Fruit fly (Drosophila melanogaster): Measurements from ENCODE around the gene CG17192.

CG17192 gene

dm6 chr3R:26967587-26968312, 50.3 kb downstream of the CG17192 start (continued):
- no peak for TF ChIP-seq pita (GFP tag; optimal IDR thresholded peaks at IDR 0.05)
- no peak for TF ChIP-seq CG17568 (GFP tag; optimal IDR thresholded peaks at IDR 0.05)
- no peak for TF ChIP-seq CG4617 (GFP tag; optimal IDR thresholded peaks at IDR 0.05; ENCODE audit: borderline replicate concordance)
- no peak for TF ChIP-seq insv (GFP tag; optimal IDR thresholded peaks at IDR 0.05)
- no peak for TF ChIP-seq trh (GFP tag; optimal IDR thresholded peaks at IDR 0.05)
- no peak for TF ChIP-seq CG15696 (tag; optimal IDR thresholded peaks at IDR 0.05)
- no peak for TF ChIP-seq wek (GFP tag; optimal IDR thresholded peaks at IDR 0.05)
- TF ChIP-seq C15 (GFP tag; IDR thresholded peaks at IDR 0.05): no peak
- no peak for TF ChIP-seq CG3995 (GFP tag; optimal IDR thresholded peaks at IDR 0.05)
- no peak for TF ChIP-seq CG14965 (GFP tag; optimal IDR thresholded peaks at IDR 0.05; ENCODE audit: borderline replicate concordance)
- no peak for TF ChIP-seq sc (optimal IDR thresholded peaks at IDR 0.05)
- no peak for TF ChIP-seq sc (GFP tag; optimal IDR thresholded peaks at IDR 0.05)
- no peak for TF ChIP-seq CG17912 (GFP tag; optimal IDR thresholded peaks at IDR 0.05)
- TF ChIP-seq HmgD (GFP tag; optimal IDR thresholded peaks at IDR 0.05): no peak
- TF ChIP-seq H15 (GFP tag; IDR thresholded peaks at IDR 0.05): 0 out of 3 replicates have a peak, but pooled peaks have one; percentile 12
- TF ChIP-seq danr (GFP tag; IDR thresholded peaks at IDR 0.05): no peak
- TF ChIP-seq pzg (GFP tag; optimal IDR thresholded peaks at IDR 0.05): no peak
- TF ChIP-seq B-H2 (GFP tag; optimal IDR thresholded peaks at IDR 0.05): no peak
- TF ChIP-seq CG1233 (GFP tag; optimal IDR thresholded peaks at IDR 0.05): no peak
- no peak for TF ChIP-seq CG5180 (GFP tag; optimal IDR thresholded peaks at IDR 0.05)
- peak; percentile 14 for TF ChIP-seq CG12104 (GFP tag; optimal IDR thresholded peaks at IDR 0.05)
- TF ChIP-seq nau (GFP tag; optimal IDR thresholded peaks at IDR 0.05): no peak
- TF ChIP-seq Ada2b (GFP tag; IDR thresholded peaks at IDR 0.05): peak; percentile 59; the same call in 1 of the 2 replicates
- TF ChIP-seq ems (GFP tag; optimal IDR thresholded peaks at IDR 0.05): no peak
- TF ChIP-seq CG31388 (GFP tag; optimal IDR thresholded peaks at IDR 0.05): no peak
- TF ChIP-seq en (GFP tag; optimal IDR thresholded peaks at IDR 0.05): no peak
- no peak for TF ChIP-seq lov (optimal IDR thresholded peaks at IDR 0.05)
- 0 out of 3 replicates have a peak, but pooled peaks have one; percentile 12 for TF ChIP-seq lov (GFP tag; IDR thresholded peaks at IDR 0.05)
- peak; percentile 32 for TF ChIP-seq CoRest (tag; optimal IDR thresholded peaks at IDR 0.05)
- TF ChIP-seq Xrp1 (GFP tag; IDR thresholded peaks at IDR 0.05): peak; percentile 40; the same call in 1 of the 2 replicates
- no peak for TF ChIP-seq abd-A (tag; optimal IDR thresholded peaks at IDR 0.05)
- TF ChIP-seq fd3F (GFP tag; optimal IDR thresholded peaks at IDR 0.05): no peak
- TF ChIP-seq CG1647 (GFP tag; optimal IDR thresholded peaks at IDR 0.05): no peak
- TF ChIP-seq tio (GFP tag; optimal IDR thresholded peaks at IDR 0.05): peak; percentile 5
- TF ChIP-seq lbe (GFP tag; optimal IDR thresholded peaks at IDR 0.05): peak; percentile 9
- peak; percentile 37 for TF ChIP-seq B-H1 (GFP tag; IDR thresholded peaks at IDR 0.05)
- TF ChIP-seq org-1 (GFP tag; optimal IDR thresholded peaks at IDR 0.05): no peak
- peak; percentile 13 for TF ChIP-seq CG7786 (GFP tag; optimal IDR thresholded peaks at IDR 0.05)
- 0 out of 2 replicates have a peak, but pooled peaks have one; percentile 4 for TF ChIP-seq Rx (GFP tag; IDR thresholded peaks at IDR 0.05)
- no peak for TF ChIP-seq sima (GFP tag; optimal IDR thresholded peaks at IDR 0.05)
- TF ChIP-seq ham (GFP tag; IDR thresholded peaks at IDR 0.05): no peak
- no peak for TF ChIP-seq eyg (GFP tag; optimal IDR thresholded peaks at IDR 0.05)
- TF ChIP-seq Side (GFP tag; optimal IDR thresholded peaks at IDR 0.05): no peak
- TF ChIP-seq CG43689 (GFP tag; IDR thresholded peaks at IDR 0.05): no peak
- TF ChIP-seq HLH54F (GFP tag; optimal IDR thresholded peaks at IDR 0.05): no peak
- TF ChIP-seq CG1832 (GFP tag; optimal IDR thresholded peaks at IDR 0.05): no peak
- TF ChIP-seq CG2889 (GFP tag; IDR thresholded peaks at IDR 0.05): no peak
- no peak for TF ChIP-seq p53 (GFP tag; optimal IDR thresholded peaks at IDR 0.05)
- TF ChIP-seq z (GFP tag; IDR thresholded peaks at IDR 0.05): no peak
- no peak for TF ChIP-seq Awh (GFP tag; IDR thresholded peaks at IDR 0.05)
- TF ChIP-seq Optix (GFP tag; IDR thresholded peaks at IDR 0.05): no peak
